Fruit fly (Drosophila melanogaster) whole organism, embryonic: Measurements from ENCODE around the gene NdufV3.

ENCODE experiments used
- Abd-B ChIP-seq: fragments of 200-800 bp; sonication (Bioruptor generic); optimal IDR thresholded peaks from 2 replicates; lab custom pipeline; 2018; ENCODE audit warnings: missing biosample characterization, mild to moderate bottlenecking, missing genetic modification characterization, moderate library complexity
- Awh ChIP-seq: fragments of 200-800 bp; sonication (Bioruptor generic); IDR thresholded peaks from 2 replicates; pipeline ENCODE4, ENCODE4 v1.3.6; 2022; ENCODE audit warnings: missing biosample characterization, missing genetic modification characterization
- Blimp-1 ChIP-seq: fragments of 200-800 bp; sonication (Bioruptor generic); optimal IDR thresholded peaks from 3 replicates; lab custom pipeline; 2018; ENCODE audit warnings: missing biosample characterization, missing genetic modification characterization, mild to moderate bottlenecking, moderate library complexity, missing genetic modification reagents
- CG10267 ChIP-seq: fragments of 200-800 bp; sonication (Bioruptor generic); optimal IDR thresholded peaks from 2 replicates; lab custom pipeline; 2018; ENCODE audit warnings: missing biosample characterization, mild to moderate bottlenecking, missing genetic modification characterization, moderate library complexity
- CG13624 ChIP-seq: fragments of 200-800 bp; sonication (Bioruptor generic); optimal IDR thresholded peaks from 2 replicates; lab custom pipeline; 2016; ENCODE audit warnings: missing biosample characterization, missing genetic modification characterization
- CG13775 ChIP-seq: fragments of 200-800 bp; sonication (Bioruptor generic); optimal IDR thresholded peaks from 3 replicates; lab custom pipeline; 2017; ENCODE audit warnings: missing biosample characterization, mild to moderate bottlenecking, missing genetic modification characterization
- CG14441 ChIP-seq: fragments of 200-800 bp; sonication (Bioruptor generic); IDR thresholded peaks from 2 replicates; pipeline ENCODE4 v1.3.6; 2022; ENCODE audit warnings: missing biosample characterization, missing genetic modification characterization
- CG15269 ChIP-seq: fragments of 200-800 bp; sonication (Bioruptor generic); optimal IDR thresholded peaks from 2 replicates; lab custom pipeline; 2018; ENCODE audit warnings: missing biosample characterization, mild to moderate bottlenecking, missing genetic modification characterization, moderate library complexity
- CG2678 ChIP-seq: fragments of 200-800 bp; sonication (Bioruptor generic); optimal IDR thresholded peaks from 3 replicates; lab custom pipeline; 2019; ENCODE audit warnings: missing biosample characterization, mild to moderate bottlenecking, missing genetic modification characterization, moderate library complexity
- CG30020 ChIP-seq: fragments of 200-800 bp; optimal IDR thresholded peaks from 2 replicates; lab custom pipeline; 2019; ENCODE audit warnings: missing biosample characterization, mild to moderate bottlenecking, missing genetic modification characterization, moderate library complexity
- CG31388 ChIP-seq: fragments of 200-800 bp; sonication (Bioruptor generic); optimal IDR thresholded peaks from 2 replicates; lab custom pipeline; 2016; ENCODE audit warnings: missing biosample characterization, missing genetic modification characterization
- CG3726 ChIP-seq: fragments of 200-800 bp; sonication (Bioruptor generic); IDR thresholded peaks from 3 replicates; pipeline ENCODE4, ENCODE4 v1.3.6; 2022; ENCODE audit warnings: missing biosample characterization, missing genetic modification characterization
- CG4282 ChIP-seq: fragments of 200-800 bp; sonication (Bioruptor generic); optimal IDR thresholded peaks from 2 replicates; lab custom pipeline; 2016; ENCODE audit warnings: missing biosample characterization, missing genetic modification characterization
- CG4617 ChIP-seq: fragments of 200-800 bp; sonication (Bioruptor generic); optimal IDR thresholded peaks from 3 replicates; lab custom pipeline; 2016; ENCODE audit warnings: missing biosample characterization, missing genetic modification characterization, borderline replicate concordance
- CG4707 ChIP-seq: fragments of 200-800 bp; sonication (Bioruptor generic); optimal IDR thresholded peaks from 2 replicates; lab custom pipeline; 2018; ENCODE audit warnings: missing biosample characterization, mild to moderate bottlenecking, missing genetic modification characterization, moderate library complexity
- CG4854 ChIP-seq: fragments of 200-800 bp; sonication (Bioruptor generic); optimal IDR thresholded peaks from 2 replicates; lab custom pipeline; 2016; ENCODE audit warnings: missing biosample characterization, missing genetic modification characterization, inconsistent platforms
- CG6175 ChIP-seq: fragments of 200-800 bp; sonication (Bioruptor generic); IDR thresholded peaks from 3 replicates; pipeline ENCODE4 v1.3.6; 2022; ENCODE audit warnings: missing biosample characterization, missing genetic modification characterization
- CG7745 ChIP-seq: fragments of 200-800 bp; sonication (Bioruptor generic); optimal IDR thresholded peaks from 2 replicates; lab custom pipeline; 2018; ENCODE audit warnings: missing biosample characterization, mild to moderate bottlenecking, missing genetic modification characterization, moderate library complexity
- CG7928 ChIP-seq: fragments of 200-800 bp; sonication (Bioruptor generic); optimal IDR thresholded peaks from 2 replicates; lab custom pipeline; 2017; ENCODE audit warnings: missing biosample characterization, mild to moderate bottlenecking, missing genetic modification characterization
- CG7963 ChIP-seq: fragments of 200-800 bp; sonication (Bioruptor generic); IDR thresholded peaks from 3 replicates; pipeline ENCODE4 v1.3.6; 2022; ENCODE audit warnings: missing biosample characterization, missing genetic modification characterization; ENCODE audit not compliant: partially characterized antibody
- CG8478 ChIP-seq: fragments of >200 bp; optimal IDR thresholded peaks from 2 replicates; lab custom pipeline; 2018
- CG9817 ChIP-seq: fragments of 200-800 bp; sonication (Bioruptor generic); optimal IDR thresholded peaks from 2 replicates; lab custom pipeline; 2018; ENCODE audit warnings: missing biosample characterization, mild to moderate bottlenecking, missing genetic modification characterization, moderate library complexity
- Dll ChIP-seq: fragments of 200-800 bp; sonication (Bioruptor generic); IDR thresholded peaks from 4 replicates; pipeline ENCODE4 v1.3.6; 2022; ENCODE audit warnings: missing biosample characterization, missing genetic modification characterization; ENCODE audit not compliant: partially characterized antibody
- Ets97D ChIP-seq: fragments of 200-800 bp; sonication (Bioruptor generic); optimal IDR thresholded peaks from 3 replicates; lab custom pipeline; 2016; ENCODE audit warnings: missing biosample characterization, missing genetic modification characterization
- GATAe ChIP-seq: fragments of 200-800 bp; sonication (Bioruptor generic); conservative IDR thresholded peaks from 2 replicates; pipeline ENCODE4 v1.3.6; 2022; ENCODE audit warnings: missing biosample characterization, missing genetic modification characterization
- HLH54F ChIP-seq: fragments of 200-800 bp; sonication (Bioruptor generic); optimal IDR thresholded peaks from 3 replicates; lab custom pipeline; 2016; ENCODE audit warnings: missing biosample characterization, missing genetic modification characterization
- Hr78 ChIP-seq, 2 experiments: fragments of 200-800 bp in 1 of 2; fragments of >200 bp in 1 of 2; sonication (Bioruptor generic) in 1 of 2; optimal IDR thresholded peaks; 2 replicates each; lab custom pipeline; 2017 to 2019; ENCODE audit warnings: missing biosample characterization in 2 of 2, missing genetic modification characterization in 2 of 2, mild to moderate bottlenecking in 1 of 2, moderate library complexity in 1 of 2
- Spps ChIP-seq: fragments of 200-800 bp; sonication (Bioruptor generic); optimal IDR thresholded peaks from 2 replicates; lab custom pipeline; 2018; ENCODE audit warnings: missing biosample characterization, mild to moderate bottlenecking, missing genetic modification characterization
- Ssrp ChIP-seq: fragments of 200-800 bp; sonication (Bioruptor generic); optimal IDR thresholded peaks from 2 replicates; lab custom pipeline; 2018; ENCODE audit warnings: missing biosample characterization, mild to moderate bottlenecking, missing genetic modification characterization, moderate library complexity
- Stat92E ChIP-seq, 3 experiments: fragments of >200 bp in 2 of 3; fragments of 200-800 bp in 1 of 3; sonication (Bioruptor generic) in 1 of 3; optimal IDR thresholded peaks; 2 replicates each; lab custom pipeline; 2017 to 2019; ENCODE audit warnings: missing biosample characterization in 3 of 3, missing genetic modification characterization in 3 of 3, mild to moderate bottlenecking in 1 of 3, moderate library complexity in 1 of 3
- Vsx1 ChIP-seq: fragments of 200-800 bp; sonication (Bioruptor generic); optimal IDR thresholded peaks from 2 replicates; lab custom pipeline; 2017; ENCODE audit warnings: missing biosample characterization, mild to moderate bottlenecking, missing genetic modification characterization, missing genetic modification reagents
- ab ChIP-seq: fragments of 200-800 bp; sonication (Bioruptor generic); optimal IDR thresholded peaks from 2 replicates; lab custom pipeline; 2016; ENCODE audit warnings: missing biosample characterization, missing genetic modification characterization
- ac ChIP-seq: fragments of 200-800 bp; sonication (Bioruptor generic); optimal IDR thresholded peaks from 3 replicates; lab custom pipeline; 2017; ENCODE audit warnings: missing biosample characterization, mild to moderate bottlenecking, missing genetic modification characterization
- ap ChIP-seq: fragments of 200-800 bp; sonication (Bioruptor generic); IDR thresholded peaks from 2 replicates; pipeline ENCODE4 v1.3.6; 2022; ENCODE audit warnings: missing biosample characterization, missing genetic modification characterization
- bigmax ChIP-seq: fragments of 200-800 bp; sonication (Bioruptor generic); optimal IDR thresholded peaks from 2 replicates; lab custom pipeline; 2018; ENCODE audit warnings: missing biosample characterization, mild to moderate bottlenecking, missing genetic modification characterization
- chn ChIP-seq: fragments of 200-800 bp; sonication (Bioruptor generic); optimal IDR thresholded peaks from 2 replicates; lab custom pipeline; 2016; ENCODE audit warnings: missing biosample characterization, missing genetic modification characterization
- crc ChIP-seq: fragments of 200-800 bp; sonication (Bioruptor generic); optimal IDR thresholded peaks from 2 replicates; lab custom pipeline; 2016; ENCODE audit warnings: missing biosample characterization, missing genetic modification characterization
- eyg ChIP-seq: fragments of 200-800 bp; sonication (Bioruptor generic); optimal IDR thresholded peaks from 3 replicates; lab custom pipeline; 2016; ENCODE audit warnings: missing biosample characterization, missing genetic modification characterization
- fu2 ChIP-seq: fragments of 200-800 bp; sonication (Bioruptor generic); optimal IDR thresholded peaks from 2 replicates; lab custom pipeline; 2016; ENCODE audit warnings: missing biosample characterization, missing genetic modification characterization
- gce ChIP-seq: fragments of 200-800 bp; sonication (Bioruptor generic); IDR thresholded peaks from 3 replicates; pipeline ENCODE4 v1.3.6; 2022; ENCODE audit warnings: missing biosample characterization, missing genetic modification characterization
- gro ChIP-seq: fragments of 200-800 bp; sonication (Bioruptor generic); optimal IDR thresholded peaks from 2 replicates; lab custom pipeline; 2016; ENCODE audit warnings: missing biosample characterization, missing genetic modification characterization
- gsb ChIP-seq: fragments of 200-800 bp; sonication (Bioruptor generic); IDR thresholded peaks from 2 replicates; pipeline ENCODE4 v1.3.6; 2022; ENCODE audit warnings: missing biosample characterization, missing genetic modification characterization
- hkb ChIP-seq, 2 experiments: fragments of 200-800 bp in 1 of 2; fragments of >200 bp in 1 of 2; sonication (Bioruptor generic) in 1 of 2; IDR thresholded peaks in 1 of 2; optimal IDR thresholded peaks in 1 of 2; 2 replicates each; pipeline versions ENCODE4 v1.3.6 to Lab custom; 2017 to 2022; ENCODE audit warnings: missing biosample characterization in 1 of 2, missing genetic modification characterization in 1 of 2
- insv ChIP-seq, 2 experiments: fragments of 200-800 bp; sonication (Bioruptor generic); optimal IDR thresholded peaks; 3 replicates each; lab custom pipeline; 2016 to 2018; ENCODE audit warnings: missing biosample characterization in 2 of 2, missing genetic modification characterization in 2 of 2
- lab ChIP-seq: fragments of 200-800 bp; sonication (Bioruptor generic); optimal IDR thresholded peaks from 3 replicates; lab custom pipeline; 2017; ENCODE audit warnings: missing biosample characterization, missing genetic modification characterization, mild to moderate bottlenecking, moderate library complexity, missing genetic modification reagents
- otp ChIP-seq: fragments of 200-800 bp; sonication (Bioruptor generic); IDR thresholded peaks from 3 replicates; pipeline ENCODE4, ENCODE4 v1.3.6; 2022; ENCODE audit warnings: missing biosample characterization, missing genetic modification characterization
- pho ChIP-seq: fragments of 200-800 bp; sonication (Bioruptor generic); optimal IDR thresholded peaks from 2 replicates; lab custom pipeline; 2016; ENCODE audit warnings: missing biosample characterization, missing genetic modification characterization
- psq ChIP-seq: fragments of 200-800 bp; sonication (Bioruptor generic); optimal IDR thresholded peaks from 2 replicates; lab custom pipeline; 2017; ENCODE audit warnings: missing biosample characterization, missing genetic modification characterization
- pum ChIP-seq: fragments of 200-800 bp; sonication (Bioruptor generic); optimal IDR thresholded peaks from 2 replicates; lab custom pipeline; 2016; ENCODE audit warnings: missing biosample characterization, missing genetic modification characterization
- sob ChIP-seq: fragments of 200-800 bp; sonication (Bioruptor generic); IDR thresholded peaks from 2 replicates; pipeline ENCODE4 v1.3.6; 2022; ENCODE audit warnings: missing biosample characterization, missing genetic modification characterization

Gene NdufV3

dm6 chrX:11384023-11384444 is 34.2 kb downstream of the NdufV3 start (continued):
- TF ChIP-seq Spps (tag; lab: Kevin White, UChicago) (no peak), Ets97D (GFP tag; lab: Kevin White, UChicago) (peak; percentile 11), CG13775 (GFP tag; lab: Kevin White, UChicago) (peak; percentile 57), pum (GFP tag; lab: Kevin White, UChicago) (peak; percentile 58), GATAe (GFP tag; lab: Robert Waterston, UW) (0 out of 2 replicates have a peak, but pooled peaks have one; percentile 21), CG4617 (no peak), bigmax (GFP tag; lab: Kevin White, UChicago) (no peak), Ssrp (peak; percentile 21), psq (GFP tag; lab: Kevin White, UChicago) (no peak), sob (GFP tag; lab: Robert Waterston, UW) (peak; percentile 88), CG4707 (GFP tag; lab: Kevin White, UChicago) (no peak), CG2678 (peak; percentile 83), ab (GFP tag; lab: Kevin White, UChicago) (no peak), CG15269 (tag; lab: Kevin White, UChicago) (peak; percentile 76), gce (GFP tag; lab: Robert Waterston, UW) (0 out of 3 replicates have a peak, but pooled peaks have one; percentile 44), Stat92E (GFP tag; optimal IDR thresholded peaks at IDR 0.05; lab: Kevin White, UChicago) (no peak), hkb (optimal IDR thresholded peaks at IDR 0.05; lab: Kevin White, UChicago) (no peak), hkb (GFP tag; IDR thresholded peaks at IDR 0.05; lab: Robert Waterston, UW) (peak; percentile 73), CG9817 (peak; percentile 75), Dll (no peak), gsb (GFP tag; lab: Robert Waterston, UW) (peak; percentile 62), CG7928 (GFP tag; lab: Kevin White, UChicago) (no peak), CG3726 (GFP tag; lab: Robert Waterston, UW) (peak; percentile 61; the same call in 1 of the 3 replicates), fu2 (GFP tag; lab: Kevin White, UChicago) (peak; percentile 9), otp (GFP tag; lab: Robert Waterston, UW) (no peak), gro (GFP tag; lab: Kevin White, UChicago) (peak; percentile 57), CG4282 (GFP tag; lab: Kevin White, UChicago) (no peak), Abd-B (GFP tag; lab: Kevin White, UChicago) (peak; percentile 62), CG4854 (peak; percentile 41), CG10267 (tag; lab: Kevin White, UChicago) (peak; percentile 31), CG31388 (GFP tag; lab: Kevin White, UChicago) (no peak), Blimp-1 (GFP tag; lab: Kevin White, UChicago) (peak; percentile 29), chn (GFP tag; lab: Kevin White, UChicago) (peak; percentile 43), ac (no peak), HLH54F (GFP tag; lab: Kevin White, UChicago) (peak; percentile 68), CG30020 (tag; lab: Kevin White, UChicago) (no peak), pho (peak; percentile 56), CG14441 (peak; percentile 76), crc (GFP tag; lab: Kevin White, UChicago) (peak; percentile 10), Hr78 (GFP tag; optimal IDR thresholded peaks at IDR 0.05; lab: Kevin White, UChicago) (no peak), CG13624 (GFP tag; lab: Kevin White, UChicago) (peak; percentile 67), insv (GFP tag; optimal IDR thresholded peaks at IDR 0.05; lab: Kevin White, UChicago) (no peak), ap (GFP tag; lab: Robert Waterston, UW) (peak; percentile 59), CG7745 (tag; lab: Kevin White, UChicago) (no peak), Vsx1 (GFP tag; lab: Kevin White, UChicago) (no peak), eyg (GFP tag; lab: Kevin White, UChicago) (no peak), lab (GFP tag; lab: Kevin White, UChicago) (peak; percentile 90), CG6175 (GFP tag; lab: Robert Waterston, UW) (0 out of 3 replicates have a peak, but pooled peaks have one; percentile 25), CG8478 (lab: Kevin White, UChicago) (no peak), Awh (peak; percentile 49; the same call in 1 of the 2 replicates), CG7963 (GFP tag; lab: Robert Waterston, UW) (no peak)
